Fruit fly (Drosophila melanogaster): ENCODE results near the gene Npc2b.

Npc2b gene

DNA sequence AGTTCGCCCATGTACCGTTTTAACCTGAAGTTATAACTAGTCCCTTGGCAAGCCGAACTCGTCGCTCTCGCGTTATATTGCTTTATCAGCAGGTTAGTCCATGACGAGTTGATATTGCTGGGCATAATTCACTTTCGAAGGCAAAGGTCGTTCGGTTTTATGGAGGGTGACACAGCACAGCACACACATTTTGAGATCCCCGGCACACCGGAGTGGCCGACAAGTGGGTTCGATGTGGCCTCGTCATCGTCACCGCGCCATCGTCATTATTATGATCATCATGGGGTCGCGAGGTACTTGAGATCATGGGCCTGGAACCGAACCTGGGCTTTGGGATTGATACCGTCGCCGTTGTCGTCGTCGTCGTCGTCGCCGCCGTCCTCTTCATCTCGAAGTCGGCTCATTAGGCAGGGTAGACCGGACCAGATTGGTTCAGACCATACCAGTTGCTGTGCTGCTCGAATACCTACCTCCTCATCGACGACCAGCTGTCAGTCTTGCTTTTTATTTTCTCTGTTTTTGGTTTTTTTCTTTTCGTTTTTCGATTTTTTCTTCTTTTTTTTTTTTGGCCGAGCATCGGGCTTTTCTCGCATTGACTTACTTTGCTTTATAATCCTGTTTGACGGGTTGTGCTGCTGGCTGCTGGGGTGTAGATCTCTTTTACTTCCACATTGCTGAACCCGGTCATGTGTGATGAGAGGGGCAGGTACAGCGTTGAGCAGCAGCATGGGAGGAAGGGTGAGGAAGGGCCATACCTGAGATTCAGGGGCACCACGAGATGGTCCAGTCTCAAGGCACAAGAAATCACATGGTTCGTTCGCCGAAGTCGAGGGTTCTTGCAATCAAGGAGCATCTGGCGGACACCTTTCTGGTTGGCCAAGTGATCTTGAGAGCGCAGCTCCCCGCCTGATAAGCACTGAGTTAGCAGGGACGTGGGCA is 28.0 kb upstream of the Npc2b start (continued):
- no peak for TF ChIP-seq wdn (GFP tag; IDR thresholded peaks at IDR 0.05)
- no peak for TF ChIP-seq insv (GFP tag; optimal IDR thresholded peaks at IDR 0.05)
- no peak for TF ChIP-seq inv (GFP tag; IDR thresholded peaks at IDR 0.05; ENCODE audit: partially characterized antibody)
- TF ChIP-seq corto (GFP tag; optimal IDR thresholded peaks at IDR 0.05), result peak; percentile 86
- no peak for TF ChIP-seq Vsx1 (GFP tag; optimal IDR thresholded peaks at IDR 0.05)
- TF ChIP-seq fru (optimal IDR thresholded peaks at IDR 0.05), result no peak
- 0 out of 2 replicates have a peak, but pooled peaks have one; percentile 11 for TF ChIP-seq ato (GFP tag; IDR thresholded peaks at IDR 0.05; ENCODE audit: partially characterized antibody)
- no peak for TF ChIP-seq sima (GFP tag; optimal IDR thresholded peaks at IDR 0.05)
- no peak for TF ChIP-seq CG14710 (tag; optimal IDR thresholded peaks at IDR 0.05)
- TF ChIP-seq Taf1 (GFP tag; IDR thresholded peaks at IDR 0.05), result no peak
- no peak for TF ChIP-seq dmrt11E (tag; optimal IDR thresholded peaks at IDR 0.05)
- no peak for TF ChIP-seq Dbx (GFP tag; IDR thresholded peaks at IDR 0.05)
- no peak for TF ChIP-seq D19A (tag; optimal IDR thresholded peaks at IDR 0.05)
- TF ChIP-seq fd3F (GFP tag; optimal IDR thresholded peaks at IDR 0.05), result no peak
- peak; percentile 17 for TF ChIP-seq twi (tag; optimal IDR thresholded peaks at IDR 0.05)
- no peak for TF ChIP-seq esg (GFP tag; conservative IDR thresholded peaks at IDR 0.05)
- no peak for TF ChIP-seq vfl (GFP tag; optimal IDR thresholded peaks at IDR 0.05)
- TF ChIP-seq dm (GFP tag; optimal IDR thresholded peaks at IDR 0.05), result no peak
- TF ChIP-seq tup (GFP tag; optimal IDR thresholded peaks at IDR 0.05), result no peak
- no peak for TF ChIP-seq toy (GFP tag; IDR thresholded peaks at IDR 0.05)
- TF ChIP-seq CG16779 (GFP tag; IDR thresholded peaks at IDR 0.05), result no peak

DNA sequence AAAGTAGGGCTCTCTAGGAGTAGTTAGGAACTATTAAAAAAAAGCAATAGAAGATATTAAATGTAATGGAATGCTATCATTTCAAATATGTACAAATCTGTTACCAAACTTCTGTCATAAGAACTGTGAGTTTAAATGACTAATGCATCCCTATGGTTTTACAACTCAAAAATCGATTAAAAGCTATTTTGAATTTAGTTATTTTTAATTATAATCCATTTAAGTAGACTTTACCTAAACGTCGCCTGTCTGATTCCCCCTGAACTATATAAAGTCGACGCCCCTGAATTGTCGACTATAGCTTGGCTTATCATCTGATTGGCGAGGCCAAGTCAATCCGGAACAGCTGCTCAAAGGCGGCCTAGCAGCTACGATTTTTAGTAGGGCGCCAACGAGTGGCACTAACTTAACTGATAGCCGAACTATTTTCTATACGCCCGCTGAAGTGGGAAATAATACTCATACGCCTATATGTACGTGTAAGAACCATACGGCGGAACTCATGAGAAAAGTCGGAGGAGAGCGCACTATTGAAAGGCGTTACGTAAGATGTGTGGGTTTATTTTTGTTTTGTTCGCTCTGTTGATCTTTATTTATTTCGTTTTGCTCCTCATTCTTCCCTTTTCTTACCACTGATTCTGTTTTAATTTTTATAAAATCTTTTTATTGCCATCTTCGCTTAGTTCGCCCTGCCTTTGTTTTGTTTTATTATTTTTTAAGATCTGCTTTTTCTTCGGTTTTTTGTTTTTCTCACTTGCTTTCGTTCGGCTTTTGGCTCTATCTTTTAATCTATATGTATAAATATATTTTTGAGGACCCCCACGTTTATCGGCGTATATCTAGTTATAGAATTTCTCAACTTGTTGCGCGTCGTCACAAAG is 27.1 kb upstream of the Npc2b start:
- peak; percentile 25 for TF ChIP-seq CG4424 (GFP tag; optimal IDR thresholded peaks at IDR 0.05)
- TF ChIP-seq Hmr (GFP tag; optimal IDR thresholded peaks at IDR 0.05), result peak; percentile 28
- TF ChIP-seq slou (GFP tag; optimal IDR thresholded peaks at IDR 0.05), result peak; percentile 12
- TF ChIP-seq CG4730 (GFP tag; IDR thresholded peaks at IDR 0.05), result no peak
- peak; percentile 59 for TF ChIP-seq grau (tag; optimal IDR thresholded peaks at IDR 0.05)
- TF ChIP-seq Usf (GFP tag; optimal IDR thresholded peaks at IDR 0.05), result peak; percentile 6
- TF ChIP-seq Rx (GFP tag; IDR thresholded peaks at IDR 0.05), result no peak
- TF ChIP-seq tx (GFP tag; optimal IDR thresholded peaks at IDR 0.05), result no peak
- no peak for TF ChIP-seq dm (GFP tag; optimal IDR thresholded peaks at IDR 0.05)
- peak; percentile 66 for TF ChIP-seq Fer1 (GFP tag; optimal IDR thresholded peaks at IDR 0.05)
- peak; percentile 15 for TF ChIP-seq nmo (GFP tag; optimal IDR thresholded peaks at IDR 0.05)
- TF ChIP-seq exex (tag; optimal IDR thresholded peaks at IDR 0.05), result peak; percentile 27
- no peak for TF ChIP-seq dimm (GFP tag; IDR thresholded peaks at IDR 0.05)
- peak; percentile 22 for TF ChIP-seq CG12769 (tag; optimal IDR thresholded peaks at IDR 0.05)
- no peak for TF ChIP-seq CG43689 (GFP tag; IDR thresholded peaks at IDR 0.05)
- no peak for TF ChIP-seq so (GFP tag; IDR thresholded peaks at IDR 0.05)
- no peak for TF ChIP-seq CG17802 (tag; optimal IDR thresholded peaks at IDR 0.05)
- TF ChIP-seq Six4 (GFP tag; optimal IDR thresholded peaks at IDR 0.05), result no peak
- TF ChIP-seq CG9797 (GFP tag; optimal IDR thresholded peaks at IDR 0.05), result no peak
- TF ChIP-seq CG8359 (GFP tag; optimal IDR thresholded peaks at IDR 0.05; ENCODE audit: borderline replicate concordance), result peak; percentile 18
- peak; percentile 30 for TF ChIP-seq CG1233 (GFP tag; optimal IDR thresholded peaks at IDR 0.05)
- TF ChIP-seq PHDP (tag; optimal IDR thresholded peaks at IDR 0.05), result peak; percentile 30
- no peak for TF ChIP-seq Hr39 (optimal IDR thresholded peaks at IDR 0.05)
- no peak for TF ChIP-seq CG17912 (GFP tag; optimal IDR thresholded peaks at IDR 0.05)
- TF ChIP-seq CG14441 (GFP tag; IDR thresholded peaks at IDR 0.05), result peak; percentile 11; the same call in 1 of the 2 replicates
- no peak for TF ChIP-seq CG6254 (GFP tag; optimal IDR thresholded peaks at IDR 0.05)
- no peak for TF ChIP-seq hbn (GFP tag; IDR thresholded peaks at IDR 0.05; ENCODE audit: partially characterized antibody)

Measured in whole organism, embryonic.